Fruit fly (Drosophila melanogaster) whole organism, embryonic: ENCODE results near the gene Sk2.

ENCODE experiments used
- ATbp ChIP-seq: fragments of 200-800 bp; sonication (Bioruptor generic); optimal IDR thresholded peaks from 2 replicates; lab custom pipeline; 2017; ENCODE audit warnings: missing biosample characterization, mild to moderate bottlenecking, missing genetic modification characterization, missing genetic modification reagents
- BEAF-32 ChIP-seq: fragments of 200-800 bp; sonication (Bioruptor generic); optimal IDR thresholded peaks from 3 replicates; lab custom pipeline; 2017; ENCODE audit warnings: missing biosample characterization, missing genetic modification characterization, mild to moderate bottlenecking, moderate library complexity, missing genetic modification reagents
- Bdp1 ChIP-seq: fragments of 200-800 bp; sonication (Bioruptor generic); optimal IDR thresholded peaks from 3 replicates; lab custom pipeline; 2016; ENCODE audit warnings: missing biosample characterization, missing genetic modification characterization
- C15 ChIP-seq: fragments of 200-800 bp; sonication (Bioruptor generic); IDR thresholded peaks from 3 replicates; pipeline ENCODE4 v1.3.6; 2022; ENCODE audit warnings: missing biosample characterization, missing genetic modification characterization
- CG10366 ChIP-seq: fragments of 200-800 bp; sonication (Bioruptor generic); IDR thresholded peaks from 2 replicates; pipeline ENCODE4 v1.3.6; 2022; ENCODE audit warnings: missing biosample characterization, missing genetic modification characterization
- CG11085 ChIP-seq: fragments of 200-800 bp; sonication (Bioruptor generic); IDR thresholded peaks from 2 replicates; pipeline ENCODE4 v1.3.6; 2022; ENCODE audit warnings: missing biosample characterization, missing genetic modification characterization
- CG11560 ChIP-seq: fragments of 200-800 bp; sonication (Bioruptor generic); IDR thresholded peaks from 3 replicates; pipeline ENCODE4 v1.3.6; 2022; ENCODE audit warnings: missing biosample characterization, missing genetic modification characterization
- CG12744 ChIP-seq: fragments of 200-800 bp; sonication (Bioruptor generic); optimal IDR thresholded peaks from 2 replicates; lab custom pipeline; 2016; ENCODE audit warnings: missing biosample characterization, missing genetic modification characterization
- CG13424 ChIP-seq: fragments of 200-800 bp; sonication (Bioruptor generic); optimal IDR thresholded peaks from 2 replicates; lab custom pipeline; 2019; ENCODE audit warnings: missing biosample characterization, mild to moderate bottlenecking, missing genetic modification characterization, moderate library complexity
- CG1603 ChIP-seq: fragments of 200-800 bp; sonication (Bioruptor generic); optimal IDR thresholded peaks from 2 replicates; lab custom pipeline; 2019; ENCODE audit warnings: missing biosample characterization, mild to moderate bottlenecking, missing genetic modification characterization, moderate library complexity
- CG2889 ChIP-seq: fragments of 200-800 bp; sonication (Bioruptor generic); IDR thresholded peaks from 3 replicates; pipeline ENCODE4 v1.3.6; 2022; ENCODE audit warnings: missing biosample characterization, missing genetic modification characterization
- CG3838 ChIP-seq: fragments of 200-800 bp; sonication (Bioruptor generic); optimal IDR thresholded peaks from 3 replicates; lab custom pipeline; 2016; ENCODE audit warnings: missing biosample characterization, missing genetic modification characterization
- CG42726 ChIP-seq: fragments of 200-800 bp; sonication (Bioruptor generic); IDR thresholded peaks from 2 replicates; pipeline ENCODE4 v1.3.6; 2022; ENCODE audit warnings: missing biosample characterization, missing genetic modification characterization; ENCODE audit not compliant: partially characterized antibody
- CG4617 ChIP-seq: fragments of 200-800 bp; sonication (Bioruptor generic); optimal IDR thresholded peaks from 3 replicates; lab custom pipeline; 2016; ENCODE audit warnings: missing biosample characterization, missing genetic modification characterization, borderline replicate concordance
- CG5245 ChIP-seq: fragments of 200-800 bp; sonication (Bioruptor generic); optimal IDR thresholded peaks from 3 replicates; lab custom pipeline; 2016; ENCODE audit warnings: missing biosample characterization, missing genetic modification characterization
- CG6272 ChIP-seq: fragments of 200-800 bp; sonication (Bioruptor generic); IDR thresholded peaks from 2 replicates; pipeline ENCODE4 v1.3.6; 2022; ENCODE audit warnings: missing biosample characterization, missing genetic modification characterization
- CG6765 ChIP-seq: fragments of 200-800 bp; sonication (Bioruptor generic); optimal IDR thresholded peaks from 3 replicates; lab custom pipeline; 2017; ENCODE audit warnings: missing biosample characterization, mild to moderate bottlenecking, missing genetic modification characterization
- CG8924 ChIP-seq: fragments of 200-800 bp; optimal IDR thresholded peaks from 3 replicates; lab custom pipeline; 2019; ENCODE audit warnings: missing biosample characterization, mild to moderate bottlenecking, missing genetic modification characterization, moderate library complexity
- CTCF ChIP-seq: fragments of 200-800 bp; sonication (Bioruptor generic); optimal IDR thresholded peaks from 2 replicates; lab custom pipeline; 2017; ENCODE audit warnings: missing biosample characterization, mild to moderate bottlenecking, missing genetic modification characterization, moderate library complexity
- CrebB ChIP-seq: fragments of 200-800 bp; sonication (Bioruptor generic); optimal IDR thresholded peaks from 3 replicates; lab custom pipeline; 2018; ENCODE audit warnings: missing biosample characterization, mild to moderate bottlenecking, missing genetic modification characterization
- Doc3 ChIP-seq: fragments of 200-800 bp; sonication (Bioruptor generic); IDR thresholded peaks from 3 replicates; pipeline ENCODE4 v1.3.6; 2022; ENCODE audit warnings: missing biosample characterization, missing genetic modification characterization; ENCODE audit not compliant: partially characterized antibody
- E2f2 ChIP-seq: fragments of 200-800 bp; sonication (Bioruptor generic); IDR thresholded peaks from 2 replicates; pipeline ENCODE4 v1.3.6; 2022; ENCODE audit warnings: missing biosample characterization, missing genetic modification characterization
- Ets65A ChIP-seq: fragments of 200-800 bp; sonication (Bioruptor generic); peaks from one replicate; lab custom pipeline; 2016; ENCODE audit warnings: missing biosample characterization, missing genetic modification characterization
- GATAe ChIP-seq: fragments of 200-800 bp; sonication (Bioruptor generic); conservative IDR thresholded peaks from 2 replicates; pipeline ENCODE4 v1.3.6; 2022; ENCODE audit warnings: missing biosample characterization, missing genetic modification characterization
- H2.0 ChIP-seq: fragments of 200-800 bp; sonication (Bioruptor generic); IDR thresholded peaks from 2 replicates; pipeline ENCODE4 v1.3.6; 2022; ENCODE audit warnings: missing biosample characterization, missing genetic modification characterization
- HLH54F ChIP-seq: fragments of 200-800 bp; sonication (Bioruptor generic); optimal IDR thresholded peaks from 3 replicates; lab custom pipeline; 2016; ENCODE audit warnings: missing biosample characterization, missing genetic modification characterization
- Jarid2 ChIP-seq: fragments of 200-800 bp; sonication (Bioruptor generic); optimal IDR thresholded peaks from 3 replicates; lab custom pipeline; 2017; ENCODE audit warnings: mild to moderate bottlenecking, missing biosample characterization, missing genetic modification reagents, missing genetic modification characterization
- Nf-YC ChIP-seq: fragments of 200-800 bp; optimal IDR thresholded peaks from 3 replicates; lab custom pipeline; 2019; ENCODE audit warnings: missing biosample characterization, mild to moderate bottlenecking, missing genetic modification characterization, moderate library complexity
- Rfx ChIP-seq: fragments of 200-800 bp; sonication (Bioruptor generic); IDR thresholded peaks from 2 replicates; pipeline ENCODE4 v1.3.6; 2022; ENCODE audit warnings: missing biosample characterization, missing genetic modification characterization
- Scr ChIP-seq: fragments of 200-800 bp; sonication (Bioruptor generic); IDR thresholded peaks from 2 replicates; pipeline ENCODE4 v1.3.6; 2022; ENCODE audit warnings: missing biosample characterization, missing genetic modification characterization; ENCODE audit not compliant: partially characterized antibody
- Usf ChIP-seq: fragments of 200-800 bp; sonication (Bioruptor generic); optimal IDR thresholded peaks from 2 replicates; lab custom pipeline; 2017; ENCODE audit warnings: missing genotype, missing biosample characterization, missing genetic modification characterization
- ci ChIP-seq: fragments of 200-800 bp; sonication (Bioruptor generic); IDR thresholded peaks from 3 replicates; pipeline ENCODE4 v1.3.6; 2022; ENCODE audit warnings: missing biosample characterization, missing genetic modification characterization
- cwo ChIP-seq: fragments of 200-800 bp; sonication (Bioruptor generic); optimal IDR thresholded peaks from 3 replicates; lab custom pipeline; 2017; ENCODE audit warnings: missing biosample characterization, missing genetic modification characterization, mild to moderate bottlenecking, moderate library complexity, missing genetic modification reagents
- dati ChIP-seq: fragments of 200-800 bp; sonication (Bioruptor generic); IDR thresholded peaks from 2 replicates; pipeline ENCODE4 v1.3.6; 2022; ENCODE audit warnings: missing biosample characterization, missing genetic modification characterization
- exex ChIP-seq: fragments of 200-800 bp; sonication (Bioruptor generic); optimal IDR thresholded peaks from 4 replicates; lab custom pipeline; 2018; ENCODE audit warnings: missing biosample characterization, mild to moderate bottlenecking, missing genetic modification characterization, moderate library complexity
- fd102C ChIP-seq: fragments of 200-800 bp; sonication (Bioruptor generic); optimal IDR thresholded peaks from 2 replicates; lab custom pipeline; 2018; ENCODE audit warnings: missing biosample characterization, mild to moderate bottlenecking, missing genetic modification characterization, moderate library complexity
- fu2 ChIP-seq: fragments of 200-800 bp; sonication (Bioruptor generic); optimal IDR thresholded peaks from 2 replicates; lab custom pipeline; 2016; ENCODE audit warnings: missing biosample characterization, missing genetic modification characterization
- jumu ChIP-seq: fragments of 200-800 bp; sonication (Bioruptor generic); optimal IDR thresholded peaks from 3 replicates; lab custom pipeline; 2016; ENCODE audit warnings: missing biosample characterization, missing genetic modification characterization
- lmd ChIP-seq: fragments of 200-800 bp; sonication (Bioruptor generic); IDR thresholded peaks from 2 replicates; pipeline ENCODE4 v1.3.6; 2022; ENCODE audit warnings: missing biosample characterization, missing genetic modification characterization
- luna ChIP-seq: fragments of 200-800 bp; sonication (Bioruptor generic); optimal IDR thresholded peaks from 2 replicates; lab custom pipeline; 2016; ENCODE audit warnings: missing biosample characterization, missing genetic modification characterization
- mam ChIP-seq: fragments of 200-800 bp; sonication (Bioruptor generic); optimal IDR thresholded peaks from 3 replicates; lab custom pipeline; 2016; ENCODE audit warnings: missing biosample characterization, missing genetic modification characterization
- nerfin-2 ChIP-seq: fragments of 200-800 bp; sonication (Bioruptor generic); IDR thresholded peaks from 2 replicates; pipeline ENCODE4 v1.3.6; 2022; ENCODE audit warnings: missing biosample characterization, missing genetic modification characterization; ENCODE audit not compliant: partially characterized antibody
- odd ChIP-seq: fragments of 200-800 bp; sonication (Bioruptor generic); optimal IDR thresholded peaks from 2 replicates; lab custom pipeline; 2017; ENCODE audit warnings: missing biosample characterization, mild to moderate bottlenecking, missing genetic modification characterization
- otp ChIP-seq: fragments of 200-800 bp; sonication (Bioruptor generic); IDR thresholded peaks from 3 replicates; pipeline ENCODE4, ENCODE4 v1.3.6; 2022; ENCODE audit warnings: missing biosample characterization, missing genetic modification characterization
- p53 ChIP-seq: fragments of 200-800 bp; sonication (Bioruptor generic); optimal IDR thresholded peaks from 2 replicates; lab custom pipeline; 2016; ENCODE audit warnings: missing biosample characterization, missing genetic modification characterization
- pros ChIP-seq: fragments of 200-800 bp; sonication (Bioruptor generic); optimal IDR thresholded peaks from 3 replicates; lab custom pipeline; 2019; ENCODE audit warnings: missing biosample characterization, mild to moderate bottlenecking, missing genetic modification characterization, moderate library complexity
- pzg ChIP-seq: fragments of 200-800 bp; sonication (Bioruptor generic); optimal IDR thresholded peaks from 3 replicates; lab custom pipeline; 2018; ENCODE audit warnings: missing biosample characterization, mild to moderate bottlenecking, missing genetic modification characterization, moderate library complexity
- ranshi ChIP-seq: fragments of 200-800 bp; sonication (Bioruptor generic); IDR thresholded peaks from 2 replicates; pipeline ENCODE4 v1.3.6; 2022; ENCODE audit warnings: missing biosample characterization, missing genetic modification characterization
- slp2 ChIP-seq: fragments of 200-800 bp; sonication (Bioruptor generic); optimal IDR thresholded peaks from 2 replicates; lab custom pipeline; 2016; ENCODE audit warnings: missing biosample characterization, missing genetic modification characterization
- sqz ChIP-seq: fragments of 200-800 bp; sonication (Bioruptor generic); optimal IDR thresholded peaks from 3 replicates; lab custom pipeline; 2018; ENCODE audit warnings: missing biosample characterization, mild to moderate bottlenecking, missing genetic modification characterization

Gene Sk2

dm6 chr3L:3035769-3036583 is 10.9 kb upstream of the Sk2 start (continued):
- TF ChIP-seq exex (peak; percentile 60), CG4617 (GFP tag; lab: Kevin White, UChicago) (peak; percentile 5), dati (GFP tag; lab: Robert Waterston, UW) (no peak), pros (GFP tag; lab: Kevin White, UChicago) (peak; percentile 57), CG3838 (peak; percentile 40), Usf (GFP tag; lab: Kevin White, UChicago) (peak; percentile 67), CG10366 (GFP tag; lab: Robert Waterston, UW) (peak; percentile 75), cwo (GFP tag; lab: Kevin White, UChicago) (peak; percentile 84), fd102C (GFP tag; lab: Kevin White, UChicago) (peak; percentile 56), CG1603 (tag; lab: Kevin White, UChicago) (peak; percentile 62), mam (GFP tag; lab: Kevin White, UChicago) (peak; percentile 59), pzg (GFP tag; lab: Kevin White, UChicago) (no peak), ATbp (GFP tag; lab: Kevin White, UChicago) (peak; percentile 75), p53 (no peak), Jarid2 (GFP tag; lab: Kevin White, UChicago) (peak; percentile 68), CG5245 (GFP tag; lab: Kevin White, UChicago) (peak; percentile 57), slp2 (peak; percentile 30), ranshi (peak; percentile 77), CG11560 (no peak), CTCF (GFP tag; lab: Kevin White, UChicago) (peak; percentile 27), CG6765 (GFP tag; lab: Kevin White, UChicago) (peak; percentile 85), Ets65A (peak; percentile 71), CrebB (tag; lab: Kevin White, UChicago) (peak; percentile 82), CG2889 (GFP tag; lab: Robert Waterston, UW) (peak; percentile 64; the same call in 1 of the 3 replicates), luna (GFP tag; lab: Kevin White, UChicago) (no peak), E2f2 (peak; percentile 70), Nf-YC (tag; lab: Kevin White, UChicago) (peak; percentile 82), HLH54F (GFP tag; lab: Kevin White, UChicago) (peak; percentile 73), BEAF-32 (GFP tag; lab: Kevin White, UChicago) (no peak), CG8924 (peak; percentile 92), Rfx (GFP tag; lab: Robert Waterston, UW) (peak; percentile 85), odd (GFP tag; lab: Kevin White, UChicago) (peak; percentile 89), CG11085 (GFP tag; lab: Robert Waterston, UW) (no peak), Scr (no peak), CG6272 (GFP tag; lab: Robert Waterston, UW) (no peak), GATAe (GFP tag; lab: Robert Waterston, UW) (no peak), Bdp1 (GFP tag; lab: Kevin White, UChicago) (peak; percentile 69), sqz (peak; percentile 67), ci (GFP tag; lab: Robert Waterston, UW) (peak; percentile 90), H2.0 (peak; percentile 74), jumu (GFP tag; lab: Kevin White, UChicago) (peak; percentile 50), C15 (GFP tag; lab: Robert Waterston, UW) (peak; percentile 71; the same call in 1 of the 3 replicates), otp (GFP tag; lab: Robert Waterston, UW) (peak; percentile 68), fu2 (GFP tag; lab: Kevin White, UChicago) (peak; percentile 47), CG12744 (GFP tag; lab: Kevin White, UChicago) (peak; percentile 44), lmd (GFP tag; lab: Robert Waterston, UW) (peak; percentile 72), Doc3 (GFP tag; lab: Robert Waterston, UW) (no peak), CG42726 (GFP tag; lab: Robert Waterston, UW) (no peak), nerfin-2 (GFP tag; lab: Robert Waterston, UW) (no peak), CG13424 (tag; lab: Kevin White, UChicago) (peak; percentile 91)
